5 fruit fly cellular contexts compared by ENCODE assay signal in genomic region chrX:7892539-7892899, dm6.
A peak's percentile ranks its signal among the peaks of the same experiment; 100 is the strongest.
TF ChIP-seq lines count a peak whose summit lies in the region.

No protein-coding gene starts in this region.

- no peak for TF ChIP-seq CTCF in whole organism, embryonic (GFP tag; optimal IDR thresholded peaks at IDR 0.05; lab: Kevin White, UChicago)

TF ChIP-seq in whole organism, adult, 20 proteins besides CTCF, POLR2A, EP300 and RAD21:
- TF ChIP-seq cnc (optimal IDR thresholded peaks at IDR 0.05; lab: Kevin White, UChicago) (no peak), Mnt (GFP tag; optimal IDR thresholded peaks at IDR 0.05; lab: Kevin White, UChicago) (no peak), cic (GFP tag; optimal IDR thresholded peaks at IDR 0.05; lab: Kevin White, UChicago) (no peak), kay (GFP tag; lab: Kevin White, UChicago; ENCODE audit: borderline replicate concordance) (no peak), CG33017 (tag; optimal IDR thresholded peaks at IDR 0.05; lab: Kevin White, UChicago) (no peak), CG7101 (tag; optimal IDR thresholded peaks at IDR 0.05; lab: Kevin White, UChicago) (peak; percentile 17), ovo (GFP tag; optimal IDR thresholded peaks at IDR 0.05; lab: Kevin White, UChicago) (no peak), CG14711 (tag; optimal IDR thresholded peaks at IDR 0.05; lab: Kevin White, UChicago) (no peak), pad (GFP tag; optimal IDR thresholded peaks at IDR 0.05; lab: Kevin White, UChicago) (no peak), toe (GFP tag; optimal IDR thresholded peaks at IDR 0.05; lab: Kevin White, UChicago) (no peak), CG11617 (GFP tag; optimal IDR thresholded peaks at IDR 0.05; lab: Kevin White, UChicago) (no peak), CG5204 (GFP tag; optimal IDR thresholded peaks at IDR 0.05; lab: Kevin White, UChicago) (no peak), tj (GFP tag; optimal IDR thresholded peaks at IDR 0.05; lab: Kevin White, UChicago) (no peak), CG12768 (GFP tag; optimal IDR thresholded peaks at IDR 0.05; lab: Kevin White, UChicago) (no peak), CG7045 (GFP tag; optimal IDR thresholded peaks at IDR 0.05; lab: Kevin White, UChicago) (no peak), Hr96 (GFP tag; optimal IDR thresholded peaks at IDR 0.05; lab: Kevin White, UChicago) (no peak), Crg-1 (GFP tag; optimal IDR thresholded peaks at IDR 0.05; lab: Kevin White, UChicago) (no peak), CG1620 (GFP tag; optimal IDR thresholded peaks at IDR 0.05; lab: Kevin White, UChicago) (peak; percentile 17), bab1 (GFP tag; optimal IDR thresholded peaks at IDR 0.05; lab: Kevin White, UChicago) (peak; percentile 18)

TF ChIP-seq in whole organism, embryonic, 481 proteins besides CTCF, POLR2A, EP300 and RAD21 (continues in another document):
- TF ChIP-seq CG33557 (GFP tag; optimal IDR thresholded peaks at IDR 0.05; lab: Kevin White, UChicago) (peak; percentile 8), CG2120 (GFP tag; optimal IDR thresholded peaks at IDR 0.05; lab: Kevin White, UChicago) (peak; percentile 14), ac (GFP tag; optimal IDR thresholded peaks at IDR 0.05; lab: Kevin White, UChicago) (peak; percentile 35), her (GFP tag; optimal IDR thresholded peaks at IDR 0.05; lab: Kevin White, UChicago) (no peak), unpg (GFP tag; optimal IDR thresholded peaks at IDR 0.05; lab: Kevin White, UChicago) (peak; percentile 13), Xrp1 (GFP tag; IDR thresholded peaks at IDR 0.05; lab: Robert Waterston, UW) (peak; percentile 42; the same call in 1 of the 2 replicates), prd (optimal IDR thresholded peaks at IDR 0.05; lab: Kevin White, UChicago) (no peak), prd (GFP tag; IDR thresholded peaks at IDR 0.05; lab: Robert Waterston, UW) (peak; percentile 64; the same call in 2 of the 3 replicates), CG7271 (tag; optimal IDR thresholded peaks at IDR 0.05; lab: Kevin White, UChicago) (peak; percentile 11), CG17829 (tag; optimal IDR thresholded peaks at IDR 0.05; lab: Kevin White, UChicago) (peak; percentile 4), row (GFP tag; IDR thresholded peaks at IDR 0.05; lab: Robert Waterston, UW) (0 out of 3 replicates have a peak, but pooled peaks have one; percentile 16), zen (tag; optimal IDR thresholded peaks at IDR 0.05; lab: Kevin White, UChicago) (peak; percentile 15), CG31441 (GFP tag; IDR thresholded peaks at IDR 0.05; lab: Robert Waterston, UW) (0 out of 2 replicates have a peak, but pooled peaks have one; percentile 15), pb (GFP tag; optimal IDR thresholded peaks at IDR 0.05; lab: Kevin White, UChicago) (no peak), D (optimal IDR thresholded peaks at IDR 0.05; lab: Kevin White, UChicago) (no peak), D (GFP tag; optimal IDR thresholded peaks at IDR 0.05; lab: Kevin White, UChicago) (peak; percentile 13), CG2678 (tag; optimal IDR thresholded peaks at IDR 0.05; lab: Kevin White, UChicago) (peak; percentile 29), CG2712 (tag; optimal IDR thresholded peaks at IDR 0.05; lab: Kevin White, UChicago) (peak; percentile 4)

TF ChIP-seq in whole organism, prepupa, 60 proteins besides CTCF, POLR2A, EP300 and RAD21 (continues in another document):
- TF ChIP-seq Met (GFP tag; optimal IDR thresholded peaks at IDR 0.05; lab: Kevin White, UChicago): peak; percentile 72
- TF ChIP-seq cyc (GFP tag; optimal IDR thresholded peaks at IDR 0.05; lab: Kevin White, UChicago): peak; percentile 51
- 0 out of 2 replicates have a peak, but pooled peaks have one; percentile 27 for TF ChIP-seq Gug (GFP tag; IDR thresholded peaks at IDR 0.05; lab: Robert Waterston, UW)
- TF ChIP-seq CG10669 (GFP tag; optimal IDR thresholded peaks at IDR 0.05; lab: Kevin White, UChicago): peak; percentile 39
- no peak for TF ChIP-seq fkh (GFP tag; optimal IDR thresholded peaks at IDR 0.05; lab: Kevin White, UChicago)
- TF ChIP-seq CG16779 (tag; optimal IDR thresholded peaks at IDR 0.05; lab: Kevin White, UChicago): no peak
- no peak for TF ChIP-seq CG7368 (GFP tag; optimal IDR thresholded peaks at IDR 0.05; lab: Kevin White, UChicago)
- peak; percentile 55 for TF ChIP-seq Ets21C (GFP tag; optimal IDR thresholded peaks at IDR 0.05; lab: Kevin White, UChicago)
- peak; percentile 1 to 48 for TF ChIP-seq ss (GFP tag; optimal IDR thresholded peaks at IDR 0.05; lab: Kevin White, UChicago)
- peak; percentile 72 for TF ChIP-seq CG8119 (GFP tag; IDR thresholded peaks at IDR 0.05; lab: Robert Waterston, UW)
- TF ChIP-seq eg (GFP tag; IDR thresholded peaks at IDR 0.05; lab: Robert Waterston, UW): no peak
- TF ChIP-seq CG15336 (GFP tag; IDR thresholded peaks at IDR 0.05; lab: Robert Waterston, UW): peak; percentile 70
- TF ChIP-seq vri (GFP tag; optimal IDR thresholded peaks at IDR 0.05; lab: Kevin White, UChicago): peak; percentile 56
- no peak for TF ChIP-seq CG11294 (GFP tag; IDR thresholded peaks at IDR 0.05; lab: Robert Waterston, UW)
- TF ChIP-seq CG6854 (GFP tag; optimal IDR thresholded peaks at IDR 0.05; lab: Kevin White, UChicago): no peak
- peak; percentile 59 for TF ChIP-seq Eip75B (GFP tag; optimal IDR thresholded peaks at IDR 0.05; lab: Kevin White, UChicago)
- TF ChIP-seq CG1621 (tag; optimal IDR thresholded peaks at IDR 0.05; lab: Kevin White, UChicago): no peak
- peak; percentile 41 for TF ChIP-seq CG34406 (GFP tag; optimal IDR thresholded peaks at IDR 0.05; lab: Kevin White, UChicago)
- TF ChIP-seq CG3919 (GFP tag; optimal IDR thresholded peaks at IDR 0.05; lab: Kevin White, UChicago): peak; percentile 59
- TF ChIP-seq Hr38 (GFP tag; optimal IDR thresholded peaks at IDR 0.05; lab: Kevin White, UChicago): no peak

TF ChIP-seq in whole organism, pupa, 21 proteins besides CTCF, POLR2A, EP300 and RAD21:
- TF ChIP-seq CG17806 (tag; optimal IDR thresholded peaks at IDR 0.05; lab: Kevin White, UChicago) (peak; percentile 47), CG10348 (GFP tag; IDR thresholded peaks at IDR 0.05; lab: Robert Waterston, UW) (no peak), CG8159 (tag; optimal IDR thresholded peaks at IDR 0.05; lab: Kevin White, UChicago) (peak; percentile 58), CG9948 (tag; optimal IDR thresholded peaks at IDR 0.05; lab: Kevin White, UChicago) (peak; percentile 56), EcR (GFP tag; optimal IDR thresholded peaks at IDR 0.05; lab: Kevin White, UChicago) (no peak), CG4496 (GFP tag; IDR thresholded peaks at IDR 0.05; lab: Robert Waterston, UW) (peak; percentile 58; the same call in 2 of the 3 replicates), CG34367 (tag; optimal IDR thresholded peaks at IDR 0.05; lab: Kevin White, UChicago) (peak; percentile 33), CG12605 (GFP tag; IDR thresholded peaks at IDR 0.05; lab: Robert Waterston, UW) (no peak), Pif1A (GFP tag; optimal IDR thresholded peaks at IDR 0.05; lab: Kevin White, UChicago) (peak; percentile 63), Pif1B (GFP tag; optimal IDR thresholded peaks at IDR 0.05; lab: Kevin White, UChicago) (no peak), D1 (tag; optimal IDR thresholded peaks at IDR 0.05; lab: Kevin White, UChicago) (no peak), CG13204 (GFP tag; optimal IDR thresholded peaks at IDR 0.05; lab: Kevin White, UChicago) (no peak), fd96Ca (GFP tag; IDR thresholded peaks at IDR 0.05; lab: Robert Waterston, UW) (no peak), CG8301 (tag; optimal IDR thresholded peaks at IDR 0.05; lab: Kevin White, UChicago) (peak; percentile 54), Snoo (tag; optimal IDR thresholded peaks at IDR 0.05; lab: Kevin White, UChicago) (peak; percentile 44), CG15710 (tag; optimal IDR thresholded peaks at IDR 0.05; lab: Kevin White, UChicago) (peak; percentile 65), CG14655 (GFP tag; optimal IDR thresholded peaks at IDR 0.05; lab: Kevin White, UChicago) (peak; percentile 77), CG32121 (GFP tag; IDR thresholded peaks at IDR 0.05; lab: Robert Waterston, UW) (no peak), gl (tag; optimal IDR thresholded peaks at IDR 0.05; lab: Kevin White, UChicago) (no peak), rn (GFP tag; IDR thresholded peaks at IDR 0.05; lab: Robert Waterston, UW) (no peak), Ets98B (GFP tag; IDR thresholded peaks at IDR 0.05; lab: Robert Waterston, UW) (0 out of 2 replicates have a peak, but pooled peaks have one; percentile 7)

TF ChIP-seq in whole organism, wandering third instar larva, 38 proteins besides CTCF, POLR2A, EP300 and RAD21 (continues in another document):
- no peak for TF ChIP-seq lola (GFP tag; optimal IDR thresholded peaks at IDR 0.05; lab: Kevin White, UChicago)
- no peak for TF ChIP-seq CrebA (GFP tag; optimal IDR thresholded peaks at IDR 0.05; lab: Kevin White, UChicago; ENCODE audit: borderline replicate concordance)
- no peak for TF ChIP-seq CG9705 (GFP tag; optimal IDR thresholded peaks at IDR 0.05; lab: Kevin White, UChicago)
- TF ChIP-seq Hnf4 (GFP tag; optimal IDR thresholded peaks at IDR 0.05; lab: Kevin White, UChicago): peak; percentile 38
- peak; percentile 63 for TF ChIP-seq ey (GFP tag; optimal IDR thresholded peaks at IDR 0.05; lab: Kevin White, UChicago)
- no peak for TF ChIP-seq Mio (GFP tag; optimal IDR thresholded peaks at IDR 0.05; lab: Kevin White, UChicago)
- peak; percentile 59 for TF ChIP-seq h (GFP tag; optimal IDR thresholded peaks at IDR 0.05; lab: Kevin White, UChicago)
- no peak for TF ChIP-seq Vsx2 (GFP tag; optimal IDR thresholded peaks at IDR 0.05; lab: Kevin White, UChicago; ENCODE audit: partially characterized antibody)
- peak; percentile 58 for TF ChIP-seq HLH106 (tag; optimal IDR thresholded peaks at IDR 0.05; lab: Kevin White, UChicago)
- peak; percentile 17 for TF ChIP-seq dmrt93B (GFP tag; optimal IDR thresholded peaks at IDR 0.05; lab: Kevin White, UChicago)
- TF ChIP-seq tai (GFP tag; optimal IDR thresholded peaks at IDR 0.05; lab: Kevin White, UChicago): no peak
- TF ChIP-seq psq (GFP tag; optimal IDR thresholded peaks at IDR 0.05; lab: Kevin White, UChicago): peak; percentile 12
- TF ChIP-seq dsf (GFP tag; optimal IDR thresholded peaks at IDR 0.05; lab: Kevin White, UChicago; ENCODE audit: borderline replicate concordance): no peak
- TF ChIP-seq br (GFP tag; optimal IDR thresholded peaks at IDR 0.05; lab: Kevin White, UChicago): peak; percentile 39
- peak; percentile 62 for TF ChIP-seq rgr (GFP tag; optimal IDR thresholded peaks at IDR 0.05; lab: Kevin White, UChicago)
- TF ChIP-seq Hr83 (GFP tag; optimal IDR thresholded peaks at IDR 0.05; lab: Kevin White, UChicago; ENCODE audit: poor library complexity, severe bottlenecking): no peak
- no peak for TF ChIP-seq pan (optimal IDR thresholded peaks at IDR 0.05; lab: Kevin White, UChicago)
- no peak for TF ChIP-seq jim (GFP tag; optimal IDR thresholded peaks at IDR 0.05; lab: Kevin White, UChicago)
- TF ChIP-seq woc (GFP tag; optimal IDR thresholded peaks at IDR 0.05; lab: Kevin White, UChicago): no peak
- TF ChIP-seq OdsH (GFP tag; optimal IDR thresholded peaks at IDR 0.05; lab: Kevin White, UChicago): peak; percentile 52
- no peak for TF ChIP-seq Dif (GFP tag; optimal IDR thresholded peaks at IDR 0.05; lab: Kevin White, UChicago; ENCODE audit: partially characterized antibody)
- no peak for TF ChIP-seq N (GFP tag; optimal IDR thresholded peaks at IDR 0.05; lab: Kevin White, UChicago)
- no peak for TF ChIP-seq sv (GFP tag; optimal IDR thresholded peaks at IDR 0.05; lab: Kevin White, UChicago)
- TF ChIP-seq foxo (GFP tag; optimal IDR thresholded peaks at IDR 0.05; lab: Kevin White, UChicago): peak in 1 of 2 experiments; percentile 71
